Worm (Caenorhabditis elegans): Measurements from ENCODE around the gene alh-3.

DNA sequence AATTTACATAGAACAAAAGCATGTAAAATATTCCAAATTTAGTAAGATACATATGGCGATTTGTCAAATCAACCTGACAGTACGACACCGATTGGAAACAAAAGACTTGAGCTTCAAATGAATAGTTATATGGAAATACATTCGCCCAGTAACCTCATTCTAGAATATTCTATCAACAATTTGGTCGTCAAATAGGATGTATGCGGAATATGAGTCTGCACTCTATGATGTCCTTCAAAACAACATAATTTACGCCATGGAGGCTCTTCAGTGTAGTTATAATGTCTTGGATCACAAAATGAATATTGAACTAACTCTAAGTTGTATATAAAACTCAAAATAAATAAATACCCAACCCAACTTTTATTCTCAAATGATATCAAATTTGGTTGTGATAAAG lies 4.2 kb downstream of the alh-3 start:
- TF ChIP-seq T22C8.4 (GFP tag; IDR thresholded peaks at IDR 0.05) (0 out of 2 replicates have a peak, but pooled peaks have one; percentile 11), flt-1 (GFP tag; IDR thresholded peaks at IDR 0.05) (no peak), med-1 (GFP tag; optimal IDR thresholded peaks at IDR 0.05; ENCODE audit: insufficient read depth) (no peak), ztf-29 (GFP tag; IDR thresholded peaks at IDR 0.05) (no peak), klf-2 (GFP tag; conservative IDR thresholded peaks at IDR 0.05) (no peak), cog-1 (tag; optimal IDR thresholded peaks at IDR 0.05) (no peak)
